Fruit fly (Drosophila melanogaster) whole organism, embryonic: ENCODE results near the gene Pxd.

ENCODE experiments used
- Ada2b ChIP-seq: fragments of 200-800 bp; sonication (Bioruptor generic); IDR thresholded peaks from 2 replicates; pipeline ENCODE4 v1.3.6; 2022; ENCODE audit warnings: missing biosample characterization, missing genetic modification characterization
- Asciz ChIP-seq: fragments of 200-800 bp; sonication (Bioruptor generic); optimal IDR thresholded peaks from 2 replicates; lab custom pipeline; 2017; ENCODE audit warnings: missing biosample characterization, mild to moderate bottlenecking, missing genetic modification characterization, missing genetic modification reagents
- Atf-2 ChIP-seq: fragments of 200-800 bp; sonication (Bioruptor generic); optimal IDR thresholded peaks from 2 replicates; lab custom pipeline; 2016; ENCODE audit warnings: missing biosample characterization, missing genetic modification characterization
- C15 ChIP-seq: fragments of 200-800 bp; sonication (Bioruptor generic); IDR thresholded peaks from 3 replicates; pipeline ENCODE4 v1.3.6; 2022; ENCODE audit warnings: missing biosample characterization, missing genetic modification characterization
- CG10274 ChIP-seq: fragments of 200-800 bp; sonication (Bioruptor generic); optimal IDR thresholded peaks from 3 replicates; lab custom pipeline; 2017; ENCODE audit warnings: missing biosample characterization, mild to moderate bottlenecking, missing genetic modification characterization
- CG10431 ChIP-seq: fragments of 200-800 bp; sonication (Bioruptor generic); optimal IDR thresholded peaks from 3 replicates; lab custom pipeline; 2018; ENCODE audit warnings: missing biosample characterization, mild to moderate bottlenecking, missing genetic modification characterization
- CG12104 ChIP-seq: fragments of 200-800 bp; sonication (Bioruptor generic); optimal IDR thresholded peaks from 3 replicates; lab custom pipeline; 2016; ENCODE audit warnings: missing biosample characterization, missing genetic modification characterization
- CG1233 ChIP-seq: fragments of 200-800 bp; sonication (Bioruptor generic); optimal IDR thresholded peaks from 4 replicates; lab custom pipeline; 2018; ENCODE audit warnings: missing biosample characterization, mild to moderate bottlenecking, missing genetic modification characterization
- CG12942 ChIP-seq: fragments of 200-800 bp; sonication (Bioruptor generic); optimal IDR thresholded peaks from 3 replicates; lab custom pipeline; 2016; ENCODE audit warnings: missing biosample characterization, missing genetic modification characterization
- CG17359 ChIP-seq: fragments of 200-800 bp; sonication (Bioruptor generic); optimal IDR thresholded peaks from 3 replicates; lab custom pipeline; 2018; ENCODE audit warnings: missing biosample characterization, mild to moderate bottlenecking, missing genetic modification characterization, moderate library complexity
- CG17568 ChIP-seq: fragments of 200-800 bp; sonication (Bioruptor generic); optimal IDR thresholded peaks from 2 replicates; lab custom pipeline; 2018; ENCODE audit warnings: missing biosample characterization, mild to moderate bottlenecking, missing genetic modification characterization, moderate library complexity
- CG31224 ChIP-seq: fragments of 200-800 bp; sonication (Bioruptor generic); IDR thresholded peaks from 2 replicates; pipeline ENCODE4 v1.3.6; 2022; ENCODE audit warnings: missing biosample characterization, missing genetic modification characterization
- CG31388 ChIP-seq: fragments of 200-800 bp; sonication (Bioruptor generic); optimal IDR thresholded peaks from 2 replicates; lab custom pipeline; 2016; ENCODE audit warnings: missing biosample characterization, missing genetic modification characterization
- CG33213 ChIP-seq: fragments of 200-800 bp; sonication (Bioruptor generic); optimal IDR thresholded peaks from 3 replicates; lab custom pipeline; 2016; ENCODE audit warnings: missing biosample characterization, missing genetic modification characterization
- CG3726 ChIP-seq: fragments of 200-800 bp; sonication (Bioruptor generic); IDR thresholded peaks from 3 replicates; pipeline ENCODE4, ENCODE4 v1.3.6; 2022; ENCODE audit warnings: missing biosample characterization, missing genetic modification characterization
- CG4820 ChIP-seq: fragments of 200-800 bp; sonication (Bioruptor generic); optimal IDR thresholded peaks from 3 replicates; lab custom pipeline; 2016; ENCODE audit warnings: missing biosample characterization, missing genetic modification characterization
- CG5245 ChIP-seq: fragments of 200-800 bp; sonication (Bioruptor generic); optimal IDR thresholded peaks from 3 replicates; lab custom pipeline; 2016; ENCODE audit warnings: missing biosample characterization, missing genetic modification characterization
- CG6272 ChIP-seq: fragments of 200-800 bp; sonication (Bioruptor generic); IDR thresholded peaks from 2 replicates; pipeline ENCODE4 v1.3.6; 2022; ENCODE audit warnings: missing biosample characterization, missing genetic modification characterization
- CG7745 ChIP-seq: fragments of 200-800 bp; sonication (Bioruptor generic); optimal IDR thresholded peaks from 2 replicates; lab custom pipeline; 2018; ENCODE audit warnings: missing biosample characterization, mild to moderate bottlenecking, missing genetic modification characterization, moderate library complexity
- CG8944 ChIP-seq: fragments of 200-800 bp; sonication (Bioruptor generic); optimal IDR thresholded peaks from 3 replicates; lab custom pipeline; 2016; ENCODE audit warnings: missing biosample characterization, missing genetic modification characterization
- D ChIP-seq, 2 experiments: fragments of 200-800 bp in 1 of 2; fragments of >200 bp in 1 of 2; sonication (Bioruptor generic) in 1 of 2; optimal IDR thresholded peaks; 2 replicates in 1 of 2; 3 replicates in 1 of 2; lab custom pipeline; 2017; ENCODE audit warnings: mild to moderate bottlenecking in 1 of 2, missing biosample characterization in 1 of 2, missing genetic modification characterization in 1 of 2, missing genetic modification reagents in 1 of 2
- Dfd ChIP-seq, 2 experiments: fragments of >200 bp; optimal IDR thresholded peaks; 2 replicates each; lab custom pipeline; 2017; ENCODE audit warnings: missing biosample characterization in 2 of 2, missing genetic modification characterization in 2 of 2
- Dref ChIP-seq: fragments of 200-800 bp; sonication (Bioruptor generic); IDR thresholded peaks from 2 replicates; pipeline ENCODE4 v1.3.6; 2022; ENCODE audit warnings: missing biosample characterization, missing genetic modification characterization
- Fer2 ChIP-seq: fragments of 200-800 bp; sonication (Bioruptor generic); optimal IDR thresholded peaks from 2 replicates; lab custom pipeline; 2018; ENCODE audit warnings: missing biosample characterization, mild to moderate bottlenecking, missing genetic modification characterization, moderate library complexity
- GATAe ChIP-seq: fragments of 200-800 bp; sonication (Bioruptor generic); conservative IDR thresholded peaks from 2 replicates; pipeline ENCODE4 v1.3.6; 2022; ENCODE audit warnings: missing biosample characterization, missing genetic modification characterization
- Gug ChIP-seq: fragments of 200-800 bp; sonication (Bioruptor generic); IDR thresholded peaks from 4 replicates; pipeline ENCODE4 v1.3.6; 2022; ENCODE audit warnings: missing biosample characterization, missing genetic modification characterization
- HmgD ChIP-seq: fragments of 200-800 bp; sonication (Bioruptor generic); optimal IDR thresholded peaks from 3 replicates; lab custom pipeline; 2016; ENCODE audit warnings: missing biosample characterization, missing genetic modification characterization
- MESR4 ChIP-seq: fragments of 200-800 bp; sonication (Bioruptor generic); optimal IDR thresholded peaks from 2 replicates; lab custom pipeline; 2018; ENCODE audit warnings: missing biosample characterization, mild to moderate bottlenecking, missing genetic modification characterization, moderate library complexity
- Opbp ChIP-seq: fragments of 200-800 bp; sonication (Bioruptor generic); IDR thresholded peaks from 3 replicates; pipeline ENCODE4 v1.3.6; 2022; ENCODE audit warnings: missing biosample characterization, missing genetic modification characterization; ENCODE audit not compliant: partially characterized antibody
- Poxn ChIP-seq: fragments of 200-800 bp; sonication (Bioruptor generic); IDR thresholded peaks from 2 replicates; pipeline ENCODE4 v1.3.6; 2022; ENCODE audit warnings: missing biosample characterization, missing genetic modification characterization
- Scr ChIP-seq: fragments of 200-800 bp; sonication (Bioruptor generic); IDR thresholded peaks from 2 replicates; pipeline ENCODE4 v1.3.6; 2022; ENCODE audit warnings: missing biosample characterization, missing genetic modification characterization; ENCODE audit not compliant: partially characterized antibody
- Usf ChIP-seq: fragments of 200-800 bp; sonication (Bioruptor generic); optimal IDR thresholded peaks from 2 replicates; lab custom pipeline; 2017; ENCODE audit warnings: missing genotype, missing biosample characterization, missing genetic modification characterization
- ato ChIP-seq: fragments of 200-800 bp; sonication (Bioruptor generic); IDR thresholded peaks from 2 replicates; pipeline ENCODE4 v1.3.6; 2022; ENCODE audit warnings: missing biosample characterization, missing genetic modification characterization; ENCODE audit not compliant: partially characterized antibody
- cato ChIP-seq: fragments of 200-800 bp; sonication (Bioruptor generic); optimal IDR thresholded peaks from 2 replicates; lab custom pipeline; 2016; ENCODE audit warnings: missing biosample characterization, missing genetic modification characterization, borderline replicate concordance
- croc ChIP-seq: fragments of 200-800 bp; sonication (Bioruptor generic); conservative IDR thresholded peaks from 3 replicates; pipeline ENCODE4 v1.3.6; 2022; ENCODE audit warnings: missing biosample characterization, missing genetic modification characterization
- fru ChIP-seq: fragments of >200 bp; optimal IDR thresholded peaks from 2 replicates; lab custom pipeline; 2017
- gce ChIP-seq: fragments of 200-800 bp; sonication (Bioruptor generic); IDR thresholded peaks from 3 replicates; pipeline ENCODE4 v1.3.6; 2022; ENCODE audit warnings: missing biosample characterization, missing genetic modification characterization
- inv ChIP-seq: fragments of 200-800 bp; sonication (Bioruptor generic); IDR thresholded peaks from 2 replicates; pipeline ENCODE4 v1.3.6; 2022; ENCODE audit warnings: missing biosample characterization, missing genetic modification characterization; ENCODE audit not compliant: partially characterized antibody
- jigr1 ChIP-seq: fragments of 200-800 bp; sonication (Bioruptor generic); IDR thresholded peaks from 3 replicates; pipeline ENCODE4 v1.3.6; 2022; ENCODE audit warnings: missing biosample characterization, missing genetic modification characterization
- jumu ChIP-seq: fragments of 200-800 bp; sonication (Bioruptor generic); optimal IDR thresholded peaks from 3 replicates; lab custom pipeline; 2016; ENCODE audit warnings: missing biosample characterization, missing genetic modification characterization
- klu ChIP-seq: fragments of 200-800 bp; sonication (Bioruptor generic); IDR thresholded peaks from 2 replicates; pipeline ENCODE4 v1.3.6; 2022; ENCODE audit warnings: missing biosample characterization, missing genetic modification characterization
- maf-S ChIP-seq: fragments of 200-800 bp; sonication (Bioruptor generic); optimal IDR thresholded peaks from 2 replicates; lab custom pipeline; 2016; ENCODE audit warnings: missing biosample characterization, missing genetic modification characterization
- mam ChIP-seq: fragments of 200-800 bp; sonication (Bioruptor generic); optimal IDR thresholded peaks from 3 replicates; lab custom pipeline; 2016; ENCODE audit warnings: missing biosample characterization, missing genetic modification characterization
- odd ChIP-seq: fragments of 200-800 bp; sonication (Bioruptor generic); optimal IDR thresholded peaks from 2 replicates; lab custom pipeline; 2017; ENCODE audit warnings: missing biosample characterization, mild to moderate bottlenecking, missing genetic modification characterization
- onecut ChIP-seq: fragments of 200-800 bp; sonication (Bioruptor generic); IDR thresholded peaks from 2 replicates; pipeline ENCODE4 v1.3.6; 2022; ENCODE audit warnings: missing biosample characterization, missing genetic modification characterization
- peb ChIP-seq: fragments of 200-800 bp; sonication (Bioruptor generic); IDR thresholded peaks from 2 replicates; pipeline ENCODE4 v1.3.6; 2022; ENCODE audit warnings: missing biosample characterization, missing genetic modification characterization
- tx ChIP-seq: fragments of 200-800 bp; sonication (Bioruptor generic); optimal IDR thresholded peaks from 2 replicates; lab custom pipeline; 2016; ENCODE audit warnings: missing biosample characterization, missing genetic modification characterization
- unc-4 ChIP-seq: fragments of 200-800 bp; sonication (Bioruptor generic); IDR thresholded peaks from 2 replicates; pipeline ENCODE4 v1.3.6; 2022; ENCODE audit warnings: missing biosample characterization, missing genetic modification characterization; ENCODE audit not compliant: partially characterized antibody
- vnd ChIP-seq: fragments of 200-800 bp; sonication (Bioruptor generic); IDR thresholded peaks from 3 replicates; pipeline ENCODE4 v1.3.6; 2022; ENCODE audit warnings: missing biosample characterization, missing genetic modification characterization; ENCODE audit not compliant: partially characterized antibody
- wor ChIP-seq: fragments of 200-800 bp; sonication (Bioruptor generic); IDR thresholded peaks from 2 replicates; pipeline ENCODE4 v1.3.6; 2022; ENCODE audit warnings: missing biosample characterization, missing genetic modification characterization

The Pxd gene

DNA sequence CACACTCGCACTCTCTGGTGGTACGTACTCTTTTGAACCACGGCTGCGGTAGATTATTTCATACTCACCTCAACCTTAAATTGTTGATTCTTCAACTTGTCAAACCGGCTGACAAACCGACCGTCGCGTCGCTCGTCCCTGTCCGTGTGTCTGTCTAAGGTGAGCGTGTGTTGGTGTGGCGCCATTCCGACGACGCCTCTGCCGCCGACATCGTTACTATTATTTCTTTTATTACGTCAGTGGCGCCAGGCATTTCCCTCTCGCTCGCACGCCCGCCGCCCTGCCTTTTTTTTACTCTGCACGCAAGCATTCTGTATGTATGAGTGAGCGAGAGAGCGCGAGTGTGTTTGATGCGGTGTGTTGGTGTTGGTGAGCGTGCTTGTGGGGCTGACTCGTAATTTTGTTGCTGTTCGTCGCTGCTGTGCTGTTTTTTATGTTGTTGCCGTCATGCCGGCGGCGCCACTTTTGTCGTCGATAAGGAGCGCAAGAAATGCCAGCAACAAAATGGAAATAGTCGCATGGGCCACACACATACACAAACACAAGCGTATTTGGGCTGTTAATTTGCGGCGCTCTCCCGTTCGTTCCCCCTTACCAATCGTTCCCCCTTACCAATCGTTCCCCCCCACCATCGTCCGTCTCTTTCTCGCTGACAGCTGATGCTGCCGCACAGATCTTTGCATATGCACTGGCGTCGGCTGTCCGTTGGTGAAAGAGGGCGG is 42.0 kb downstream of the Pxd start (continued):
- no peak for TF ChIP-seq peb
- no peak for TF ChIP-seq CG5245 (GFP tag; lab: Kevin White, UChicago)
- no peak for TF ChIP-seq HmgD
- TF ChIP-seq CG31224 (GFP tag; lab: Robert Waterston, UW), result no peak; the same call in 1 of the 2 replicates
- no peak for TF ChIP-seq CG6272 (GFP tag; lab: Robert Waterston, UW)
- no peak for TF ChIP-seq CG10431 (GFP tag; lab: Kevin White, UChicago)
- TF ChIP-seq Asciz (GFP tag; lab: Kevin White, UChicago), result no peak
- TF ChIP-seq onecut (GFP tag; lab: Robert Waterston, UW), result peak; percentile 21; the same call in 1 of the 2 replicates
- TF ChIP-seq Usf (GFP tag; lab: Kevin White, UChicago), result no peak
- TF ChIP-seq Scr (GFP tag; lab: Robert Waterston, UW), result peak; percentile 50
- TF ChIP-seq CG8944 (GFP tag; lab: Kevin White, UChicago), result no peak
- no peak for TF ChIP-seq inv (GFP tag; lab: Robert Waterston, UW)
- TF ChIP-seq odd (GFP tag; lab: Kevin White, UChicago), result peak; percentile 34
- TF ChIP-seq CG12942 (GFP tag; lab: Kevin White, UChicago), result no peak
- no peak for TF ChIP-seq CG17359 (tag; lab: Kevin White, UChicago)
- TF ChIP-seq unc-4, result peak; percentile 29
- no peak for TF ChIP-seq CG10274 (GFP tag; lab: Kevin White, UChicago)
- TF ChIP-seq Atf-2 (GFP tag; lab: Kevin White, UChicago), result no peak
- TF ChIP-seq Ada2b (GFP tag; lab: Robert Waterston, UW), result no peak
- peak; percentile 52 for TF ChIP-seq D (optimal IDR thresholded peaks at IDR 0.05; lab: Kevin White, UChicago)
- TF ChIP-seq D (GFP tag; optimal IDR thresholded peaks at IDR 0.05; lab: Kevin White, UChicago), result no peak
- no peak for TF ChIP-seq gce
- no peak for TF ChIP-seq maf-S
- no peak for TF ChIP-seq C15 (GFP tag; lab: Robert Waterston, UW)
- no peak for TF ChIP-seq mam
- TF ChIP-seq vnd (GFP tag; lab: Robert Waterston, UW), result no peak
- TF ChIP-seq Dfd (GFP tag; optimal IDR thresholded peaks at IDR 0.05; lab: Kevin White, UChicago), result no peak
- TF ChIP-seq MESR4 (GFP tag; lab: Kevin White, UChicago), result no peak
- TF ChIP-seq CG33213, result no peak
- TF ChIP-seq CG17568 (GFP tag; lab: Kevin White, UChicago), result no peak
- TF ChIP-seq fru, result no peak
- no peak for TF ChIP-seq Poxn
- no peak for TF ChIP-seq GATAe
- TF ChIP-seq jumu (GFP tag; lab: Kevin White, UChicago), result no peak
- TF ChIP-seq croc (GFP tag; lab: Robert Waterston, UW), result no peak
- TF ChIP-seq jigr1 (GFP tag; lab: Robert Waterston, UW), result no peak
- no peak for TF ChIP-seq cato (GFP tag; lab: Kevin White, UChicago)
- no peak for TF ChIP-seq CG7745 (tag; lab: Kevin White, UChicago)
- TF ChIP-seq wor (GFP tag; lab: Robert Waterston, UW), result no peak
- TF ChIP-seq tx (GFP tag; lab: Kevin White, UChicago), result no peak
- TF ChIP-seq Gug (GFP tag; lab: Robert Waterston, UW), result no peak
- no peak for TF ChIP-seq CG31388 (GFP tag; lab: Kevin White, UChicago)
- TF ChIP-seq CG3726, result no peak
- no peak for TF ChIP-seq CG4820 (GFP tag; lab: Kevin White, UChicago)
- no peak for TF ChIP-seq ato (GFP tag; lab: Robert Waterston, UW)
- TF ChIP-seq CG12104 (GFP tag; lab: Kevin White, UChicago), result no peak
- TF ChIP-seq klu, result no peak
- peak; percentile 47; the same call in 2 of the 3 replicates for TF ChIP-seq Opbp (GFP tag; lab: Robert Waterston, UW)
- peak; percentile 16 for TF ChIP-seq CG1233
- no peak for TF ChIP-seq Fer2
- no peak for TF ChIP-seq Dref (GFP tag; lab: Robert Waterston, UW)
